Fruit fly (Drosophila melanogaster): ENCODE measurements around the gene Gbeta13F.

The Gbeta13F gene

dm6 chrX:15887247-15887616 is 27.3 kb downstream of the Gbeta13F start, which contains the start of gene tay (continued):
- TF ChIP-seq bbx (GFP tag; IDR thresholded peaks at IDR 0.05; ENCODE audit: partially characterized antibody) = peak; percentile 81
- TF ChIP-seq CG1602 (GFP tag; optimal IDR thresholded peaks at IDR 0.05) = no peak
- no peak for TF ChIP-seq Hr39 (optimal IDR thresholded peaks at IDR 0.05)
- no peak for TF ChIP-seq gt (GFP tag; IDR thresholded peaks at IDR 0.05)
- TF ChIP-seq sima (GFP tag; optimal IDR thresholded peaks at IDR 0.05) = no peak
- no peak for TF ChIP-seq pita (GFP tag; optimal IDR thresholded peaks at IDR 0.05)
- no peak for TF ChIP-seq Sin3A (optimal IDR thresholded peaks at IDR 0.05)
- no peak for TF ChIP-seq lab (GFP tag; optimal IDR thresholded peaks at IDR 0.05)
- TF ChIP-seq CG4328 (GFP tag; optimal IDR thresholded peaks at IDR 0.05) = no peak
- TF ChIP-seq ken (GFP tag; IDR thresholded peaks at IDR 0.05) = no peak
- TF ChIP-seq CG7963 (GFP tag; IDR thresholded peaks at IDR 0.05; ENCODE audit: partially characterized antibody) = peak; percentile 66; the same call in 1 of the 3 replicates
- TF ChIP-seq CG1603 (tag; optimal IDR thresholded peaks at IDR 0.05) = no peak
- no peak for TF ChIP-seq CG6854 (GFP tag; optimal IDR thresholded peaks at IDR 0.05)
- TF ChIP-seq sob (GFP tag; IDR thresholded peaks at IDR 0.05) = 0 out of 2 replicates have a peak, but pooled peaks have one; percentile 32
- no peak for TF ChIP-seq shn (GFP tag; optimal IDR thresholded peaks at IDR 0.05)
- peak; percentile 63 for TF ChIP-seq CG42726 (GFP tag; IDR thresholded peaks at IDR 0.05; ENCODE audit: partially characterized antibody)
- TF ChIP-seq CG13296 (GFP tag; optimal IDR thresholded peaks at IDR 0.05) = no peak
- TF ChIP-seq CG3847 (GFP tag; IDR thresholded peaks at IDR 0.05) = no peak
- no peak for TF ChIP-seq dimm (GFP tag; IDR thresholded peaks at IDR 0.05)
- TF ChIP-seq p53 (GFP tag; optimal IDR thresholded peaks at IDR 0.05) = no peak
- TF ChIP-seq scrt (GFP tag; optimal IDR thresholded peaks at IDR 0.05) = no peak
- no peak for TF ChIP-seq CG33557 (GFP tag; optimal IDR thresholded peaks at IDR 0.05)
- TF ChIP-seq bsh (GFP tag; optimal IDR thresholded peaks at IDR 0.05) = no peak
- TF ChIP-seq btn (GFP tag; optimal IDR thresholded peaks at IDR 0.05) = no peak
- TF ChIP-seq CG8281 (tag; optimal IDR thresholded peaks at IDR 0.05) = no peak
- peak; percentile 46 for TF ChIP-seq vvl (GFP tag; IDR thresholded peaks at IDR 0.05)
- TF ChIP-seq CG13894 (tag; optimal IDR thresholded peaks at IDR 0.05) = peak; percentile 58
- TF ChIP-seq Neu2 (GFP tag; optimal IDR thresholded peaks at IDR 0.05; ENCODE audit: borderline replicate concordance) = no peak
- no peak for TF ChIP-seq Tbp (GFP tag; optimal IDR thresholded peaks at IDR 0.05)
- no peak for TF ChIP-seq Spps (tag; optimal IDR thresholded peaks at IDR 0.05)
- TF ChIP-seq CG1024 (GFP tag; IDR thresholded peaks at IDR 0.05) = peak; percentile 84
- TF ChIP-seq br (optimal IDR thresholded peaks at IDR 0.05) = no peak
- no peak for TF ChIP-seq CG3281 (GFP tag; optimal IDR thresholded peaks at IDR 0.05)
- no peak for TF ChIP-seq Hsf (GFP tag; optimal IDR thresholded peaks at IDR 0.05)
- no peak for TF ChIP-seq CG6683 (GFP tag; optimal IDR thresholded peaks at IDR 0.05)
- no peak for TF ChIP-seq Dip3 (GFP tag; optimal IDR thresholded peaks at IDR 0.05)
- no peak for TF ChIP-seq CG10543 (GFP tag; optimal IDR thresholded peaks at IDR 0.05)
- no peak for TF ChIP-seq CG34422 (GFP tag; IDR thresholded peaks at IDR 0.05)
- TF ChIP-seq dysf (GFP tag; IDR thresholded peaks at IDR 0.05) = no peak
- TF ChIP-seq gce (GFP tag; IDR thresholded peaks at IDR 0.05) = no peak
- no peak for TF ChIP-seq disco-r (GFP tag; optimal IDR thresholded peaks at IDR 0.05)
- TF ChIP-seq YL-1 (GFP tag; optimal IDR thresholded peaks at IDR 0.05) = peak; percentile 37
- TF ChIP-seq pum (GFP tag; optimal IDR thresholded peaks at IDR 0.05) = no peak
- no peak for TF ChIP-seq CG1792 (GFP tag; optimal IDR thresholded peaks at IDR 0.05)
- no peak for TF ChIP-seq slp2 (GFP tag; optimal IDR thresholded peaks at IDR 0.05)
- TF ChIP-seq maf-S (GFP tag; optimal IDR thresholded peaks at IDR 0.05) = no peak
- TF ChIP-seq ERR (GFP tag; optimal IDR thresholded peaks at IDR 0.05) = no peak
- no peak for TF ChIP-seq CG18619 (GFP tag; optimal IDR thresholded peaks at IDR 0.05)
- no peak for TF ChIP-seq CG11560 (tag; IDR thresholded peaks at IDR 0.05)
- no peak for TF ChIP-seq TFAM (GFP tag; optimal IDR thresholded peaks at IDR 0.05)
- TF ChIP-seq hbn (GFP tag; IDR thresholded peaks at IDR 0.05; ENCODE audit: partially characterized antibody) = peak; percentile 46
- no peak for TF ChIP-seq D (optimal IDR thresholded peaks at IDR 0.05)
- no peak for TF ChIP-seq D (GFP tag; optimal IDR thresholded peaks at IDR 0.05)
- TF ChIP-seq CG10959 (GFP tag; IDR thresholded peaks at IDR 0.05) = no peak

Data from whole organism, embryonic.